Worm (Caenorhabditis elegans) whole organism, L3 larva: ENCODE measurements around the gene ztf-28.

ENCODE experiments used
- R02D3.7 ChIP-seq: fragments of 150-350 bp; optimal IDR thresholded peaks from 2 replicates; lab custom pipeline; 2014; ENCODE audit warnings: missing biosample characterization, missing genetic modification characterization
- ZK546.5 ChIP-seq: sonication (generic microtip); optimal IDR thresholded peaks from 2 replicates; lab custom pipeline; 2017; ENCODE audit warnings: missing biosample characterization, missing genetic modification characterization
- aly-2 ChIP-seq: fragments of 150-350 bp; optimal IDR thresholded peaks from 2 replicates; lab custom pipeline; 2014; ENCODE audit warnings: missing biosample characterization, missing genetic modification characterization
- ama-1 ChIP-seq: fragments of 150-350 bp; optimal IDR thresholded peaks from 2 replicates; lab custom pipeline; 2018
- ceh-16 ChIP-seq: sonication (generic microtip); optimal IDR thresholded peaks from 2 replicates; lab custom pipeline; 2017; ENCODE audit warnings: missing biosample characterization, missing genetic modification characterization
- ceh-28 ChIP-seq: fragments of 150-350 bp; optimal IDR thresholded peaks from 2 replicates; lab custom pipeline; 2014; ENCODE audit warnings: missing biosample characterization, missing genetic modification reagents, missing genetic modification characterization
- ceh-82 ChIP-seq: fragments of 150-350 bp; optimal IDR thresholded peaks from 2 replicates; lab custom pipeline; 2014; ENCODE audit warnings: missing biosample characterization, missing genetic modification characterization
- ceh-9 ChIP-seq: sonication (generic microtip); optimal IDR thresholded peaks from 2 replicates; lab custom pipeline; 2018; ENCODE audit warnings: missing biosample characterization, missing genetic modification characterization
- daf-12 ChIP-seq: fragments of 150-350 bp; optimal IDR thresholded peaks from 2 replicates; lab custom pipeline; 2014; ENCODE audit warnings: missing biosample characterization, missing genetic modification reagents, missing genetic modification characterization
- egl-27 ChIP-seq: sonication (generic microtip); optimal IDR thresholded peaks from 4 replicates; lab custom pipeline; 2017; ENCODE audit warnings: missing biosample characterization, missing genetic modification reagents, missing genetic modification characterization
- egl-5 ChIP-seq: fragments of 150-350 bp; optimal IDR thresholded peaks from 2 replicates; lab custom pipeline; 2017; ENCODE audit warnings: missing biosample characterization, missing genetic modification reagents, missing genetic modification characterization, inconsistent platforms
- elt-1 ChIP-seq: fragments of 150-350 bp; optimal IDR thresholded peaks from 2 replicates; lab custom pipeline; 2014; ENCODE audit warnings: missing biosample characterization, missing genetic modification characterization
- elt-2 ChIP-seq: sonication (generic microtip); optimal IDR thresholded peaks from 2 replicates; lab custom pipeline; 2016; ENCODE audit warnings: missing genetic modification reagents, mild to moderate bottlenecking, missing genetic modification characterization, missing compliant biosample characterization
- elt-3 ChIP-seq, 3 experiments: fragments of 150-350 bp in 1 of 3; sonication (generic microtip) in 2 of 3; optimal IDR thresholded peaks; 2 replicates in 2 of 3; 4 replicates in 1 of 3; lab custom pipeline; 2014 to 2017; ENCODE audit warnings: missing biosample characterization in 3 of 3, missing genetic modification characterization in 3 of 3
- eor-1 ChIP-seq, 2 experiments: fragments of 150-350 bp; optimal IDR thresholded peaks; 2 replicates each; lab custom pipeline; 2014 to 2018; ENCODE audit warnings: missing biosample characterization in 2 of 2, missing genetic modification characterization in 2 of 2
- fkh-10 ChIP-seq: sonication (generic microtip); optimal IDR thresholded peaks from 2 replicates; lab custom pipeline; 2017; ENCODE audit warnings: missing biosample characterization, missing genetic modification reagents, missing genetic modification characterization
- fkh-2 ChIP-seq: fragments of 150-350 bp; optimal IDR thresholded peaks from 2 replicates; lab custom pipeline; 2014; ENCODE audit warnings: missing biosample characterization, missing genetic modification reagents, missing genetic modification characterization
- fos-1 ChIP-seq: fragments of 150-350 bp; optimal IDR thresholded peaks from 2 replicates; lab custom pipeline; 2014; ENCODE audit warnings: missing biosample characterization, missing genetic modification characterization
- hmg-11 ChIP-seq: sonication (generic microtip); optimal IDR thresholded peaks from 2 replicates; lab custom pipeline; 2016; ENCODE audit warnings: missing genetic modification characterization, missing compliant biosample characterization
- jun-1 ChIP-seq: fragments of 150-350 bp; optimal IDR thresholded peaks from 2 replicates; lab custom pipeline; 2014; ENCODE audit warnings: missing biosample characterization, missing genetic modification reagents, missing genetic modification characterization
- lin-15B ChIP-seq: fragments of 150-350 bp; optimal IDR thresholded peaks from 2 replicates; lab custom pipeline; 2014; ENCODE audit warnings: missing biosample characterization, missing genetic modification characterization
- lin-39 ChIP-seq: fragments of 150-350 bp; optimal IDR thresholded peaks from 2 replicates; lab custom pipeline; 2018; ENCODE audit warnings: missing biosample characterization, missing genetic modification reagents, missing genetic modification characterization
- lsy-12 ChIP-seq: sonication (generic microtip); optimal IDR thresholded peaks from 2 replicates; lab custom pipeline; 2016; ENCODE audit warnings: mild to moderate bottlenecking, missing genetic modification characterization, missing compliant biosample characterization
- mdl-1 ChIP-seq: fragments of 150-350 bp; optimal IDR thresholded peaks from 2 replicates; lab custom pipeline; 2014; ENCODE audit warnings: missing biosample characterization, missing genetic modification characterization
- mml-1 ChIP-seq: fragments of 150-350 bp; sonication (generic microtip); optimal IDR thresholded peaks from 3 replicates; lab custom pipeline; 2014; ENCODE audit warnings: missing biosample characterization, missing genetic modification characterization
- nfya-1 ChIP-seq: sonication (generic microtip); optimal IDR thresholded peaks from 2 replicates; lab custom pipeline; 2017; ENCODE audit warnings: missing genetic modification characterization, mild to moderate bottlenecking, missing compliant biosample characterization, antibody characterized with exemption, moderate library complexity; ENCODE audit not compliant: insufficient read depth
- nhr-11 ChIP-seq: fragments of 150-350 bp; optimal IDR thresholded peaks from 2 replicates; lab custom pipeline; 2014; ENCODE audit warnings: missing biosample characterization, missing genetic modification characterization
- nhr-12 ChIP-seq: fragments of 150-350 bp; optimal IDR thresholded peaks from 2 replicates; lab custom pipeline; 2014; ENCODE audit warnings: missing biosample characterization, missing genetic modification characterization
- nhr-23 ChIP-seq: fragments of 150-350 bp; optimal IDR thresholded peaks from 2 replicates; lab custom pipeline; 2014; ENCODE audit warnings: missing biosample characterization, missing genetic modification reagents, missing genetic modification characterization
- nhr-237 ChIP-seq: fragments of 150-350 bp; optimal IDR thresholded peaks from 2 replicates; lab custom pipeline; 2014; ENCODE audit warnings: missing biosample characterization, missing genetic modification characterization
- nhr-25 ChIP-seq: sonication (generic microtip); optimal IDR thresholded peaks from 2 replicates; lab custom pipeline; 2017; ENCODE audit warnings: missing biosample characterization, missing genetic modification characterization
- nhr-28 ChIP-seq: fragments of 150-350 bp; optimal IDR thresholded peaks from 2 replicates; lab custom pipeline; 2014; ENCODE audit warnings: missing biosample characterization, missing genetic modification characterization
- nhr-43 ChIP-seq: sonication (generic microtip); optimal IDR thresholded peaks from 2 replicates; lab custom pipeline; 2016; ENCODE audit warnings: mild to moderate bottlenecking, missing genetic modification characterization, missing compliant biosample characterization; ENCODE audit not compliant: poor library complexity, severe bottlenecking
- nhr-67 ChIP-seq: fragments of 150-350 bp; optimal IDR thresholded peaks from 2 replicates; lab custom pipeline; 2014; ENCODE audit warnings: missing biosample characterization, missing genetic modification characterization
- nhr-76 ChIP-seq: fragments of 150-350 bp; sonication (generic microtip); optimal IDR thresholded peaks from 5 replicates; lab custom pipeline; 2014; ENCODE audit warnings: missing biosample characterization, missing genetic modification characterization
- nhr-77 ChIP-seq: fragments of 150-350 bp; optimal IDR thresholded peaks from 2 replicates; lab custom pipeline; 2014; ENCODE audit warnings: missing biosample characterization, missing genetic modification characterization
- pha-4 ChIP-seq: fragments of 150-350 bp; optimal IDR thresholded peaks from 2 replicates; lab custom pipeline; 2014; ENCODE audit warnings: missing biosample characterization, missing genetic modification reagents, missing genetic modification characterization
- pqm-1 ChIP-seq: fragments of 150-350 bp; optimal IDR thresholded peaks from 2 replicates; lab custom pipeline; 2017; ENCODE audit warnings: missing biosample characterization, missing genetic modification characterization, inconsistent platforms
- sea-2 ChIP-seq: fragments of 150-350 bp; sonication (generic microtip); optimal IDR thresholded peaks from 4 replicates; lab custom pipeline; 2014; ENCODE audit warnings: missing biosample characterization, missing genetic modification reagents, missing genetic modification characterization
- skn-1 ChIP-seq: fragments of 150-350 bp; optimal IDR thresholded peaks from 2 replicates; lab custom pipeline; 2014; ENCODE audit warnings: missing biosample characterization, missing genetic modification characterization
- snpc-4 ChIP-seq: fragments of 150-350 bp; optimal IDR thresholded peaks from 2 replicates; lab custom pipeline; 2014; ENCODE audit warnings: missing biosample characterization, missing genetic modification characterization
- tbx-2 ChIP-seq: sonication (generic microtip); optimal IDR thresholded peaks from 2 replicates; lab custom pipeline; 2016; ENCODE audit warnings: mild to moderate bottlenecking, missing genetic modification characterization, missing compliant biosample characterization
- unc-39 ChIP-seq: sonication (generic microtip); optimal IDR thresholded peaks from 4 replicates; lab custom pipeline; 2017; ENCODE audit warnings: missing biosample characterization, missing genetic modification characterization
- unc-62 ChIP-seq: fragments of 150-350 bp; sonication (generic microtip); optimal IDR thresholded peaks from 4 replicates; lab custom pipeline; 2014; ENCODE audit warnings: missing biosample characterization, missing genetic modification reagents, missing genetic modification characterization
- zag-1 ChIP-seq: fragments of 150-350 bp; optimal IDR thresholded peaks from 2 replicates; lab custom pipeline; 2014; ENCODE audit warnings: missing biosample characterization, missing genetic modification characterization
- ztf-11 ChIP-seq: fragments of 150-350 bp; optimal IDR thresholded peaks from 2 replicates; lab custom pipeline; 2014; ENCODE audit warnings: missing biosample characterization, missing genetic modification characterization
- ztf-4 ChIP-seq: fragments of 150-350 bp; optimal IDR thresholded peaks from 2 replicates; lab custom pipeline; 2014; ENCODE audit warnings: missing biosample characterization, missing genetic modification characterization

ztf-28 gene

ce11 chrV:2133512-2133911, 43.0 kb downstream of the ztf-28 start:
- TF ChIP-seq ceh-82 (tag; lab: Kevin White, UChicago) (no peak), jun-1 (peak; percentile 28), lsy-12 (tag; lab: Kevin White, UChicago) (no peak), tbx-2 (tag; lab: Kevin White, UChicago) (peak; percentile 7), nhr-12 (no peak), fkh-10 (GFP tag; lab: Kevin White, UChicago) (peak; percentile 68), ZK546.5 (no peak), mml-1 (peak; percentile 93), ztf-11 (no peak), elt-2 (tag; lab: Kevin White, UChicago) (peak; percentile 5), lin-39 (tag; lab: Kevin White, UChicago) (peak; percentile 74), nhr-77 (tag; lab: Kevin White, UChicago) (no peak), ceh-16 (tag; lab: Kevin White, UChicago) (no peak), nhr-67 (no peak), nhr-237 (no peak), snpc-4 (tag; lab: Kevin White, UChicago) (peak; percentile 50), lin-15B (tag; lab: Kevin White, UChicago) (no peak), mdl-1 (tag; lab: Kevin White, UChicago) (peak; percentile 49), pha-4 (tag; lab: Kevin White, UChicago) (peak; percentile 50), nhr-23 (tag; lab: Kevin White, UChicago) (no peak), nfya-1 (tag; lab: Kevin White, UChicago) (peak; percentile 86), egl-27 (no peak), daf-12 (tag; lab: Kevin White, UChicago) (no peak), fos-1 (tag; lab: Kevin White, UChicago) (no peak), elt-3 (tag; optimal IDR thresholded peaks at IDR 0.05; lab: Kevin White, UChicago) (no peak), R02D3.7 (tag; lab: Kevin White, UChicago) (no peak), ceh-28 (no peak), nhr-43 (tag; lab: Kevin White, UChicago) (no peak), zag-1 (tag; lab: Kevin White, UChicago) (no peak), nhr-11 (no peak), unc-39 (tag; lab: Kevin White, UChicago) (no peak), nhr-25 (tag; lab: Kevin White, UChicago) (no peak), egl-5 (tag; lab: Kevin White, UChicago) (peak; percentile 42), hmg-11 (tag; lab: Kevin White, UChicago) (peak; percentile 80), ztf-4 (tag; lab: Kevin White, UChicago) (no peak), nhr-28 (tag; lab: Kevin White, UChicago) (no peak), unc-62 (GFP tag; lab: Kevin White, UChicago) (no peak), skn-1 (tag; lab: Kevin White, UChicago) (no peak), sea-2 (GFP tag; lab: Kevin White, UChicago) (no peak), eor-1 (tag; optimal IDR thresholded peaks at IDR 0.05; lab: Kevin White, UChicago) (no peak), ceh-9 (tag; lab: Kevin White, UChicago) (no peak), elt-1 (tag; lab: Kevin White, UChicago) (no peak), fkh-2 (tag; lab: Kevin White, UChicago) (no peak), nhr-76 (tag; lab: Kevin White, UChicago) (no peak), ama-1 (no peak), pqm-1 (tag; lab: Kevin White, UChicago) (peak; percentile 11), aly-2 (tag; lab: Kevin White, UChicago) (no peak)
